Worm (Caenorhabditis elegans): ENCODE data around the gene str-20.

The str-20 gene

DNA sequence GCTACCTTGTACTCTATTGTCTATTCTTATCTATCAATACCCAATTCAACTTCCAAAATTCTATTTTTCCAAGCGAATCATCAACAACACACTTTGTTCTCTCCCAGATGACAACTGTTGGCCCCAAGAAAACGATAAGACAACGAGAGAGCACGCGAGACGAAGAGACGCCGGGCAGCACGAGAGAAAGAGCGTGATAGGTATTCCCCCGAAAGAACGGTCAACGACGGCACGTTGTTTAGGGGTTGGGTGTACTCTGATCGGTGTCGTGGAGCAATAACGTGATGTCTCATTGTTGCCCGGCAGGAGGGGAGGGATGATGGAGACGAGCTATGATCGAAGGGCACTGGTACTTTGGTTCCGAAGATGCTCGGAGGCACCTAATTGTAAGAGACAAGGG is 24.9 kb upstream of the str-20 start:
- TF ChIP-seq F13C5.2 (tag; optimal IDR thresholded peaks at IDR 0.05) (no peak), aly-1 (tag; optimal IDR thresholded peaks at IDR 0.05) (no peak), ceh-13 (GFP tag; optimal IDR thresholded peaks at IDR 0.05) (no peak), B0310.2 (tag; optimal IDR thresholded peaks at IDR 0.05) (no peak)

DNA sequence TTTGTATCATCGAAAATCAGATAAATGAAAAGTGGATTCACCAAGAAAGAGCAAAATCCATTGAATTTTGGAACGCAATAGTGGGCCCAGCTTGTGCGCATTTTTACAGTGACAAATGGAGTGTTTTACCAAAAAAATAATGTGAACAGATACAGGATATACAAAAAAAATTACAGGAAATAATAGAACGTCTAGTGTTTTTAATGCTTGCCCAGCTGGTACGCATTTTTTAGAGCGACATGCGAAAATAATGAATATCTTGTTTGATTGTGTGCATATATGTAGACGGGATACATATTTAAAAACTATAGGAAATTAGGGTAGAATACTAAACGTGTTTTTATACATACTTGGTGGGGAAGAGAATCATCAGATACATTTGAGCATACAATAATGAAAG is 20.1 kb upstream of the str-20 start, which contains the start of gene srj-25:
TSS of gene srj-25 (minus strand) at position 101 of the 400 bp plus-strand sequence.
- no peak for TF ChIP-seq scrt-1 (GFP tag; IDR thresholded peaks at IDR 0.05)
- TF ChIP-seq tra-4 (tag; optimal IDR thresholded peaks at IDR 0.05): no peak
- TF ChIP-seq ceh-13 (GFP tag; optimal IDR thresholded peaks at IDR 0.05): no peak
- TF ChIP-seq sea-1 (GFP tag; conservative IDR thresholded peaks at IDR 0.05): no peak
- TF ChIP-seq aly-1 (tag; optimal IDR thresholded peaks at IDR 0.05): no peak
- TF ChIP-seq pes-1 (GFP tag; IDR thresholded peaks at IDR 0.05): no peak
- no peak for TF ChIP-seq ceh-36 (tag; optimal IDR thresholded peaks at IDR 0.05)
- no peak for TF ChIP-seq ama-1 (optimal IDR thresholded peaks at IDR 0.05)

DNA sequence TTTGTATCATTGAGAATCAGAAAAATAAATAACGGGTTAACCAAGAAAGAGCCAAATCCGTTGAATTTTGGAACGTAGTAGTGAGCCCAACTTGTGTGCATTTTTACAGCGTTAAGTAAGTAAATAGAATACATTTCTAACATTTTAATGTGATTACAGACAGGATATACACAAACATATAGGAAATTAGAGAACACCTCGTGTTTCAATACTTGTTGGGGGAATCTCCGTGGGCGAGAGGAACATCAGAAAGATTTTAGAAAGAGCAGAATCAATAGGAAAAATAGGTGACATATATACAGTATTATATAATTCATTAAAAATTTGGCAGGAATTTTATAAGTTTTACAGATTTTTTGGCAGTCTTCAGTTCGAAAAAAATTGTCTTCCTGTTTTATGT is 17.5 kb upstream of the str-20 start, which contains the start of gene srj-24:
TSS of gene srj-24 (minus strand) at position 101 of the 400 bp plus-strand sequence.
- TF ChIP-seq sea-1 (GFP tag; conservative IDR thresholded peaks at IDR 0.05) (no peak), hnd-1 (tag; optimal IDR thresholded peaks at IDR 0.05) (no peak), pes-1 (GFP tag; IDR thresholded peaks at IDR 0.05) (no peak), aly-1 (tag; optimal IDR thresholded peaks at IDR 0.05) (no peak), flt-1 (GFP tag; IDR thresholded peaks at IDR 0.05) (no peak), ceh-36 (tag; optimal IDR thresholded peaks at IDR 0.05) (no peak), tbx-11 (GFP tag; IDR thresholded peaks at IDR 0.05) (no peak), hmg-4 (GFP tag; optimal IDR thresholded peaks at IDR 0.05) (no peak), ama-1 (optimal IDR thresholded peaks at IDR 0.05) (no peak), F13C5.2 (tag; optimal IDR thresholded peaks at IDR 0.05) (no peak)

DNA sequence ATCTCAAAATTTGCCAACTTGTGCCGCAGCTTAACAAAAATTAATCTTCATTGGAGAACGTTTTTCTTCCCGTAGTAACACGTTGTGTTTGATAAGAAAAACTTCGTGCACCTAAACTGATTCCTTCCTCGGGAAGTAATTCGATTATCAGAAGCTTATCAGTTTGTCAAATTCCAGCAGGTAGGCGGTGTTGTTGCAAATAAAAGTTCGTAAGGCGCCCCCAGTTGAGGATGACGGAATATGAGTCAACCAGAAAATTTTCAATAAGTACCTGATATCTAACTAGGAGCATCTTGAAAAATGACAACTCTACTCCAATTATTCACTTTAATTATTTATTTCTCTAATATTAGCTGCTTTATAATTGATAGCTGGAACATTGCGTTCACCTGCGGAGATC is 14.4 kb upstream of the str-20 start, which contains the start of gene C05E4.7:
TSS of gene C05E4.7 (plus strand) at position 301 of the 400 bp plus-strand sequence.
- TF ChIP-seq tbx-37 (GFP tag; conservative IDR thresholded peaks at IDR 0.05): no peak
- TF ChIP-seq scrt-1 (GFP tag; IDR thresholded peaks at IDR 0.05): no peak
- no peak for TF ChIP-seq hmbx-1 (tag; optimal IDR thresholded peaks at IDR 0.05)
- TF ChIP-seq sea-1 (GFP tag; conservative IDR thresholded peaks at IDR 0.05): no peak
- no peak for TF ChIP-seq tra-4 (tag; optimal IDR thresholded peaks at IDR 0.05)
- TF ChIP-seq tbx-11 (GFP tag; IDR thresholded peaks at IDR 0.05): no peak
- TF ChIP-seq ets-7 (tag; optimal IDR thresholded peaks at IDR 0.05): no peak
- TF ChIP-seq ceh-36 (tag; optimal IDR thresholded peaks at IDR 0.05): no peak
- TF ChIP-seq pes-1 (GFP tag; IDR thresholded peaks at IDR 0.05): no peak
- no peak for TF ChIP-seq F13C5.2 (tag; optimal IDR thresholded peaks at IDR 0.05)
- TF ChIP-seq ama-1 (optimal IDR thresholded peaks at IDR 0.05): no peak
- TF ChIP-seq B0310.2 (tag; optimal IDR thresholded peaks at IDR 0.05): no peak
- TF ChIP-seq aly-1 (tag; optimal IDR thresholded peaks at IDR 0.05): no peak
- no peak for TF ChIP-seq hmg-4 (GFP tag; optimal IDR thresholded peaks at IDR 0.05)
- no peak for TF ChIP-seq flt-1 (GFP tag; IDR thresholded peaks at IDR 0.05)
- TF ChIP-seq ceh-13 (GFP tag; optimal IDR thresholded peaks at IDR 0.05): no peak
- no peak for TF ChIP-seq hnd-1 (tag; optimal IDR thresholded peaks at IDR 0.05)

DNA sequence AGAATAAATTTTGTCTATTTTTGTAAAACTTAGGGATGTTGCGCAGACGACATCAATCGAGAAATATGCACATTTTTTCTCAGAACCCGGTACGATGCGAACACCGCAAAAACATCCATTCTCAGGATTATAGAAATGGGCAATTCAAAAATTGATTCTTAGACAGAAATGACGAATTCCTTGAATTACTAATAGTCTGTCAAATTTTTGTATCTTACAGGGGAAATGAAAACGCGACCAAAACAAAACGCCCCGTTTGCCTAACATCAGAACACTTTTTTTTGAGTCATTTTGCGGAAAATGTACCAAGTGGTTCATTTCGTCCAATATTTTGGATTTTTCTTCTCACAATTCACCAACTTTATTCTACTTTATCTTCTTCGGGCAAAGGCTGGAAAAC is 12.9 kb upstream of the str-20 start, which contains the start of gene str-134:
TSS of gene str-134 (plus strand) at position 301 of the 400 bp plus-strand sequence.
- no peak for TF ChIP-seq ama-1 (optimal IDR thresholded peaks at IDR 0.05)

DNA sequence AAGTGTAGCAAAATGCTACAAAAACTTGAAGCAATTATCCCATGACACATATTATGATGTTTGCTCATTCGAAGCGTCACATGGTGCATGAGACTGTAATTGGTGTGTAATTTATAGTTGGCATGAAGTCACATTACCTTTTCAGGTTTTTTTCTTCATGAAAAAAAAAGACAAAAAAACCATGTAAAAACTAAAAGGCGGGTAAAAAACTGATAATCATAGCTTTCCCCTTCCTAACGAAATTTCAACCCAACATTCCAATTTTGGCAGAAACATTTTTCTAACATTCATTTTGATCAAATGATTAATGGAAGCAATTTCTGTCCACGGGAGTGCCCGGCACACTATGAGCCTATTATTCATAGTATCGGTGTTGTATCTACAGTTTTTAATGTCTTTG is 8.2 kb upstream of the str-20 start, which contains the start of gene sri-4:
TSS of gene sri-4 (plus strand) at position 301 of the 400 bp plus-strand sequence.
- no peak for TF ChIP-seq tbx-11 (GFP tag; IDR thresholded peaks at IDR 0.05)
- no peak for TF ChIP-seq tbx-37 (GFP tag; conservative IDR thresholded peaks at IDR 0.05)
- TF ChIP-seq hmg-4 (GFP tag; optimal IDR thresholded peaks at IDR 0.05): no peak
- no peak for TF ChIP-seq sea-1 (GFP tag; conservative IDR thresholded peaks at IDR 0.05)
- TF ChIP-seq ets-7 (tag; optimal IDR thresholded peaks at IDR 0.05): no peak
- no peak for TF ChIP-seq B0310.2 (tag; optimal IDR thresholded peaks at IDR 0.05)
- no peak for TF ChIP-seq flt-1 (GFP tag; IDR thresholded peaks at IDR 0.05)
- no peak for TF ChIP-seq scrt-1 (GFP tag; IDR thresholded peaks at IDR 0.05)
- TF ChIP-seq hmbx-1 (tag; optimal IDR thresholded peaks at IDR 0.05): no peak
- TF ChIP-seq pes-1 (GFP tag; IDR thresholded peaks at IDR 0.05): no peak
- no peak for TF ChIP-seq hnd-1 (tag; optimal IDR thresholded peaks at IDR 0.05)
- no peak for TF ChIP-seq ceh-13 (GFP tag; optimal IDR thresholded peaks at IDR 0.05)
- TF ChIP-seq tra-4 (tag; optimal IDR thresholded peaks at IDR 0.05): no peak
- no peak for TF ChIP-seq ceh-36 (tag; optimal IDR thresholded peaks at IDR 0.05)
- TF ChIP-seq aly-1 (tag; optimal IDR thresholded peaks at IDR 0.05): no peak
- no peak for TF ChIP-seq ama-1 (optimal IDR thresholded peaks at IDR 0.05)
- no peak for TF ChIP-seq F13C5.2 (tag; optimal IDR thresholded peaks at IDR 0.05)

DNA sequence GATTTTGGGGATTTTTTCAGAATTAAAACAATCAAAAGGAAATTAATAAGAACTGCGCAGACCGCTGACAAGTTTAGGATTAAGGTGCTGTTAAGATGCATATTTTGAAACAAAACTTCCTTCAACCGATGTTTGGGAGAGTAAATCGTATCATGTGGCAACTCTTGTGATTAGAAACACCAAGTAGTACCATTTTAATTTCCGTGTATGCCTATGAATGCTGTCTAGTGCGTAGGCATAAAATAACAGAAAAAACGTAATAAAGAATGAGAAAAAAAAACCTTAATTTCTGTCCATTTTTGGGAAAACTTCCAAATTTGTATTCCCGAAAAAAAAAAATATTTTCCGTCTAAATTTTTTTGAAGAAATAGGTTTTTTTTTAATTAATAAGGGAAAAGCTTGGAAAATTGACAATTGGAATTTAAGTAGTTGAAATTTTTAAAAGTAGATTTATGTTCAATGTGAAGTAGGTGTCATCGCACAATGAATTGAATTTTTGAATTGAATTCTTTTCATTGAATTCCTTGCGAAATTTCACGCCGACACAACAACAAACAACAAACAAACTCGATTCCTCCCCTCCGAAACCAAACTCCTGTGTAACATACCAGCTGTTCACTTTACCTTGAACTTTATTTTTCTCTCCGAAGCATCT is 3.5 kb upstream of the str-20 start, which contains the start of the genes str-262 and srp-1:
TSS of gene str-262 (minus strand) at position 101 of the 655 bp plus-strand sequence.
TSS of gene srp-1 (plus strand) at position 605 of the 655 bp plus-strand sequence.
- TF ChIP-seq pes-1 (GFP tag; IDR thresholded peaks at IDR 0.05): no peak
- no peak for TF ChIP-seq hmg-4 (GFP tag; optimal IDR thresholded peaks at IDR 0.05)
- TF ChIP-seq B0310.2 (tag; optimal IDR thresholded peaks at IDR 0.05): no peak
- TF ChIP-seq ama-1 (optimal IDR thresholded peaks at IDR 0.05): no peak
- TF ChIP-seq scrt-1 (GFP tag; IDR thresholded peaks at IDR 0.05): no peak
- no peak for TF ChIP-seq ceh-36 (tag; optimal IDR thresholded peaks at IDR 0.05)

DNA sequence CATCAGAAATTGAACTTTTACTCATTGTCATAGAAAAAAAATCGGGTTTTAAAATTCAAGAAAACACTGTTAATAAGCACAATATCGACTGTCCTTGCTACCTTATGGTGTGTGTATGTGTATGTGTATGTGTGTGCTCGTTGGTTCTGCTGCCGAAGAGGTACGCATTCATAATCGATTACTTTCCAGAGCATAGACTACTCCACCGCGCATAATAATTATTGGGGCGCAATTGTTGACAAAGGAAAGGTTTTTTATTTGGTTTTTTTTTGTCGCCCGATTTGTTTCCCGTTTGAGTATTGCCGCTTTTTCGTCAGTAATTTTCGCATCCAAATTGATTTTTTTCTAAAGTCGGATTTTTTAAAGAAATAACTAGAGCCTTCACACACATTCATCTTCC is 5.0 kb downstream of the str-20 start, which contains the start of gene C05E4.15:
TSS of gene C05E4.15 (minus strand) at position 101 of the 400 bp plus-strand sequence.
- TF ChIP-seq ets-7 (tag; optimal IDR thresholded peaks at IDR 0.05) (no peak), tbx-37 (GFP tag; conservative IDR thresholded peaks at IDR 0.05) (no peak), flt-1 (GFP tag; IDR thresholded peaks at IDR 0.05) (no peak), tra-4 (tag; optimal IDR thresholded peaks at IDR 0.05) (no peak), hmbx-1 (tag; optimal IDR thresholded peaks at IDR 0.05) (no peak), tbx-11 (GFP tag; IDR thresholded peaks at IDR 0.05) (no peak), ama-1 (optimal IDR thresholded peaks at IDR 0.05) (no peak), aly-1 (tag; optimal IDR thresholded peaks at IDR 0.05) (no peak), hmg-4 (GFP tag; optimal IDR thresholded peaks at IDR 0.05) (no peak), F13C5.2 (tag; optimal IDR thresholded peaks at IDR 0.05) (no peak), hnd-1 (tag; optimal IDR thresholded peaks at IDR 0.05) (no peak), scrt-1 (GFP tag; IDR thresholded peaks at IDR 0.05) (no peak), B0310.2 (tag; optimal IDR thresholded peaks at IDR 0.05) (no peak), sea-1 (GFP tag; conservative IDR thresholded peaks at IDR 0.05) (no peak), pes-1 (GFP tag; IDR thresholded peaks at IDR 0.05) (no peak)

Measured in whole organism, early embryonic.